Fruit fly (Drosophila melanogaster) whole organism, wandering third instar larva: ENCODE data around the gene Coq3.

ENCODE experiments used
- Abd-B ChIP-seq: fragments of >200 bp; optimal IDR thresholded peaks from 2 replicates; lab custom pipeline; 2017; ENCODE audit warnings: missing biosample characterization, missing genetic modification characterization
- CG32264 ChIP-seq: fragments of 200-800 bp; sonication (Bioruptor generic); optimal IDR thresholded peaks from 2 replicates; lab custom pipeline; 2016; ENCODE audit warnings: missing biosample characterization, missing genetic modification characterization
- CG9705 ChIP-seq: fragments of 200-800 bp; sonication (Bioruptor generic); optimal IDR thresholded peaks from 2 replicates; lab custom pipeline; 2018; ENCODE audit warnings: missing biosample characterization, mild to moderate bottlenecking, missing genetic modification characterization
- CrebA ChIP-seq: fragments of 200-800 bp; sonication (Bioruptor generic); optimal IDR thresholded peaks from 2 replicates; lab custom pipeline; 2016; ENCODE audit warnings: missing biosample characterization, mild to moderate bottlenecking, missing genetic modification characterization, borderline replicate concordance
- Dfd ChIP-seq: fragments of >200 bp; optimal IDR thresholded peaks from 2 replicates; lab custom pipeline; 2017; ENCODE audit warnings: missing biosample characterization, missing genetic modification characterization
- Dif ChIP-seq: fragments of 200-275, 200-300 bp; sonication (Bioruptor generic); optimal IDR thresholded peaks from 2 replicates; lab custom pipeline; 2018; ENCODE audit warnings: missing biosample characterization, missing genetic modification characterization; ENCODE audit not compliant: partially characterized antibody
- GATAd ChIP-seq: sonication (Bioruptor generic); optimal IDR thresholded peaks from 2 replicates; lab custom pipeline; 2016; ENCODE audit warnings: missing biosample characterization, missing genetic modification characterization
- HLH106 ChIP-seq: fragments of 200-800 bp; optimal IDR thresholded peaks from 3 replicates; lab custom pipeline; 2019; ENCODE audit warnings: missing biosample characterization, mild to moderate bottlenecking, missing genetic modification characterization, moderate library complexity
- Hnf4 ChIP-seq: fragments of 200-800 bp; sonication (Bioruptor generic); optimal IDR thresholded peaks from 2 replicates; lab custom pipeline; 2016; ENCODE audit warnings: missing biosample characterization, mild to moderate bottlenecking, missing genetic modification characterization
- Hr78 ChIP-seq: fragments of >200 bp; optimal IDR thresholded peaks from 2 replicates; lab custom pipeline; 2017; ENCODE audit warnings: missing biosample characterization, missing genetic modification characterization
- Hr83 ChIP-seq: fragments of 200-300 bp; sonication (Bioruptor generic); optimal IDR thresholded peaks from 2 replicates; lab custom pipeline; 2016; ENCODE audit warnings: missing biosample characterization, mild to moderate bottlenecking, missing genetic modification characterization, moderate library complexity; ENCODE audit not compliant: poor library complexity, severe bottlenecking
- Jra ChIP-seq: sonication (Bioruptor generic); optimal IDR thresholded peaks from 2 replicates; lab custom pipeline; 2016; ENCODE audit warnings: missing biosample characterization, missing genetic modification characterization
- Mio ChIP-seq: sonication (Bioruptor generic); optimal IDR thresholded peaks from 2 replicates; lab custom pipeline; 2016; ENCODE audit warnings: missing biosample characterization, missing genetic modification characterization
- Myc ChIP-seq: fragments of >200 bp; optimal IDR thresholded peaks from 2 replicates; lab custom pipeline; 2017
- N ChIP-seq: fragments of >200 bp; optimal IDR thresholded peaks from 2 replicates; lab custom pipeline; 2018; ENCODE audit warnings: missing biosample characterization, missing external identifiers, missing genetic modification characterization
- OdsH ChIP-seq: fragments of 200-800 bp; sonication (Bioruptor generic); optimal IDR thresholded peaks from 2 replicates; lab custom pipeline; 2016; ENCODE audit warnings: missing biosample characterization, mild to moderate bottlenecking, missing genetic modification characterization
- Rel ChIP-seq, 2 experiments: fragments of 200-800 bp; sonication (Bioruptor generic) in 1 of 2; optimal IDR thresholded peaks; 2 replicates in 1 of 2; 3 replicates in 1 of 2; lab custom pipeline; 2016 to 2019; ENCODE audit warnings: mild to moderate bottlenecking in 2 of 2, missing biosample characterization in 2 of 2, missing genetic modification characterization in 2 of 2, moderate library complexity in 1 of 2
- Sp1 ChIP-seq: fragments of 200-800 bp; sonication (Bioruptor generic); optimal IDR thresholded peaks from 3 replicates; lab custom pipeline; 2019; ENCODE audit warnings: missing biosample characterization, mild to moderate bottlenecking, missing genetic modification characterization, moderate library complexity
- Vsx2 ChIP-seq: fragments of 200-300, 225-300 bp; sonication (Bioruptor generic); optimal IDR thresholded peaks from 2 replicates; lab custom pipeline; 2018; ENCODE audit warnings: missing biosample characterization, missing genetic modification characterization; ENCODE audit not compliant: partially characterized antibody
- br ChIP-seq: fragments of 200-800 bp; sonication (Bioruptor generic); optimal IDR thresholded peaks from 2 replicates; lab custom pipeline; 2016; ENCODE audit warnings: missing biosample characterization, missing genetic modification characterization
- brk ChIP-seq: fragments of 200-800 bp; sonication (Bioruptor generic); optimal IDR thresholded peaks from 2 replicates; lab custom pipeline; 2016; ENCODE audit warnings: missing biosample characterization, mild to moderate bottlenecking, missing genetic modification characterization
- dl ChIP-seq, 2 experiments: fragments of 175-275, 200-275 bp in 1 of 2; fragments of 200-275 bp in 1 of 2; sonication (Bioruptor generic); optimal IDR thresholded peaks; lab custom pipeline; 2018; ENCODE audit warnings: mild to moderate bottlenecking in 2 of 2, missing biosample characterization in 2 of 2, missing genetic modification characterization in 2 of 2, moderate library complexity in 2 of 2; ENCODE audit not compliant: partially characterized antibody in 2 of 2, insufficient read depth in 1 of 2
- dmrt93B ChIP-seq: fragments of 200-800 bp; sonication (Bioruptor generic); optimal IDR thresholded peaks from 2 replicates; lab custom pipeline; 2018; ENCODE audit warnings: missing biosample characterization, mild to moderate bottlenecking, missing genetic modification characterization
- dsf ChIP-seq: sonication (Bioruptor generic); optimal IDR thresholded peaks from 2 replicates; lab custom pipeline; 2016; ENCODE audit warnings: missing biosample characterization, missing genetic modification characterization, borderline replicate concordance
- ey ChIP-seq: fragments of 200-800 bp; sonication (Bioruptor generic); optimal IDR thresholded peaks from 2 replicates; lab custom pipeline; 2016; ENCODE audit warnings: missing biosample characterization, missing genetic modification characterization
- foxo ChIP-seq, 2 experiments: fragments of 200-800 bp; sonication (Bioruptor generic); optimal IDR thresholded peaks; 2 replicates in 1 of 2; 3 replicates in 1 of 2; lab custom pipeline; 2016 to 2017; ENCODE audit warnings: missing biosample characterization in 2 of 2, missing genetic modification characterization in 2 of 2
- fru ChIP-seq: fragments of 200-800 bp; sonication (Bioruptor generic); optimal IDR thresholded peaks from 3 replicates; lab custom pipeline; 2016; ENCODE audit warnings: missing biosample characterization, mild to moderate bottlenecking, missing genetic modification characterization
- h ChIP-seq: fragments of 200-800 bp; sonication (Bioruptor generic); optimal IDR thresholded peaks from 3 replicates; lab custom pipeline; 2016; ENCODE audit warnings: missing biosample characterization, mild to moderate bottlenecking, missing genetic modification characterization
- jim ChIP-seq: fragments of 175-275, 200-325 bp; sonication (Bioruptor generic); optimal IDR thresholded peaks from 2 replicates; lab custom pipeline; 2016; ENCODE audit warnings: missing biosample characterization, mild to moderate bottlenecking, missing genetic modification characterization
- lola ChIP-seq: fragments of >200 bp; optimal IDR thresholded peaks from 2 replicates; lab custom pipeline; 2017; ENCODE audit warnings: missing biosample characterization, missing genetic modification characterization
- pan ChIP-seq: fragments of >200 bp; optimal IDR thresholded peaks from 2 replicates; lab custom pipeline; 2017
- psq ChIP-seq: fragments of 200-800 bp; sonication (Bioruptor generic); optimal IDR thresholded peaks from 3 replicates; lab custom pipeline; 2017; ENCODE audit warnings: missing biosample characterization, mild to moderate bottlenecking, missing genetic modification characterization, moderate library complexity
- rgr ChIP-seq: fragments of 200-800 bp; sonication (Bioruptor generic); optimal IDR thresholded peaks from 3 replicates; lab custom pipeline; 2016; ENCODE audit warnings: missing biosample characterization, mild to moderate bottlenecking, missing genetic modification characterization
- sage ChIP-seq: fragments of 200-800 bp; sonication (Bioruptor generic); optimal IDR thresholded peaks from 2 replicates; lab custom pipeline; 2016; ENCODE audit warnings: missing biosample characterization, mild to moderate bottlenecking, missing genetic modification characterization
- sv ChIP-seq: fragments of 200-800 bp; sonication (Bioruptor generic); optimal IDR thresholded peaks from 3 replicates; lab custom pipeline; 2016; ENCODE audit warnings: missing biosample characterization, missing genetic modification characterization
- tai ChIP-seq: sonication (Bioruptor generic); optimal IDR thresholded peaks from 2 replicates; lab custom pipeline; 2016; ENCODE audit warnings: missing biosample characterization, missing genetic modification characterization
- usp ChIP-seq: fragments of >200 bp; optimal IDR thresholded peaks from 2 replicates; lab custom pipeline; 2017; ENCODE audit warnings: missing biosample characterization, missing genetic modification characterization
- woc ChIP-seq: sonication (Bioruptor generic); optimal IDR thresholded peaks from 2 replicates; lab custom pipeline; 2016; ENCODE audit warnings: missing biosample characterization, mild to moderate bottlenecking, missing genetic modification characterization

Gene Coq3

DNA sequence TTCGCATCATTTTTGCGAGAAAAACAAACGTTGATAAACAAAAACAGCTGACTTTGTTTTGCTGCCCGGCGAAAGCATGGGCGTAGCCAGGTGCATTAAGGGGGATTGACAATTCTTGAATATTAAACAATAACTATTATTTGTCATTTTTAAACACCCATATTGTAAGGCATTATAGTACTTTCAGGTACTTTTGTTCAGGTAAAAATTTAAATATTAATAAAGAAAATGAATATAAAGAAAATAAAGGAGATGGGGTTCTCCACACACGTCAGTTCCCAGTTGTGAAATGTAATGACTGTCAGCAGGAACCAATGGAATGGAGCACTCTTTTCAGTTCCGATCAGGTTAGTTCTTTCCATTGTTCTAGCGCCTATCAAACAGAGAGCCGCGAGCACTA lies at the start of gene Coq3, which contains the start of gene Pld3:
TSS of gene Coq3 (minus strand) at position 58 of the 400 bp plus-strand sequence.
TSS of gene Pld3 (plus strand) at position 294 of the 400 bp plus-strand sequence.
- TF ChIP-seq pan (no peak), HLH106 (peak; percentile 96), Abd-B (GFP tag; lab: Kevin White, UChicago) (no peak), Vsx2 (GFP tag; lab: Kevin White, UChicago) (no peak), dl (GFP tag; optimal IDR thresholded peaks at IDR 0.05; lab: Kevin White, UChicago; ENCODE audit: insufficient read depth in 1 of 2, partially characterized antibody in 2 of 2) (no peak), Hr78 (no peak), foxo (GFP tag; optimal IDR thresholded peaks at IDR 0.05; lab: Kevin White, UChicago) (peak; percentile 81 to 98), Dfd (GFP tag; lab: Kevin White, UChicago) (no peak), dmrt93B (GFP tag; lab: Kevin White, UChicago) (peak; percentile 82), tai (GFP tag; lab: Kevin White, UChicago) (no peak), h (peak; percentile 96), usp (GFP tag; lab: Kevin White, UChicago) (no peak), sage (GFP tag; lab: Kevin White, UChicago) (no peak), Mio (GFP tag; lab: Kevin White, UChicago) (peak; percentile 72), Sp1 (GFP tag; lab: Kevin White, UChicago) (peak; percentile 95), rgr (peak; percentile 97), woc (peak; percentile 77), psq (GFP tag; lab: Kevin White, UChicago) (peak; percentile 93), OdsH (GFP tag; lab: Kevin White, UChicago) (peak; percentile 94), jim (GFP tag; lab: Kevin White, UChicago) (no peak), Jra (peak; percentile 92), CG9705 (GFP tag; lab: Kevin White, UChicago) (peak; percentile 91), GATAd (no peak), N (GFP tag; lab: Kevin White, UChicago) (no peak), Myc (lab: Kevin White, UChicago) (no peak), fru (GFP tag; lab: Kevin White, UChicago) (peak; percentile 94), br (GFP tag; lab: Kevin White, UChicago) (peak; percentile 93), sv (peak; percentile 79), Hr83 (GFP tag; lab: Kevin White, UChicago) (peak; percentile 85), lola (no peak), ey (GFP tag; lab: Kevin White, UChicago) (peak; percentile 94), dsf (GFP tag; lab: Kevin White, UChicago) (peak; percentile 89), CG32264 (peak; percentile 73), Dif (no peak), Rel (GFP tag; optimal IDR thresholded peaks at IDR 0.05; lab: Kevin White, UChicago) (no peak), Rel (tag; optimal IDR thresholded peaks at IDR 0.05; lab: Kevin White, UChicago) (peak; percentile 83), brk (GFP tag; lab: Kevin White, UChicago) (no peak), Hnf4 (GFP tag; lab: Kevin White, UChicago) (peak; percentile 97), CrebA (no peak)

DNA sequence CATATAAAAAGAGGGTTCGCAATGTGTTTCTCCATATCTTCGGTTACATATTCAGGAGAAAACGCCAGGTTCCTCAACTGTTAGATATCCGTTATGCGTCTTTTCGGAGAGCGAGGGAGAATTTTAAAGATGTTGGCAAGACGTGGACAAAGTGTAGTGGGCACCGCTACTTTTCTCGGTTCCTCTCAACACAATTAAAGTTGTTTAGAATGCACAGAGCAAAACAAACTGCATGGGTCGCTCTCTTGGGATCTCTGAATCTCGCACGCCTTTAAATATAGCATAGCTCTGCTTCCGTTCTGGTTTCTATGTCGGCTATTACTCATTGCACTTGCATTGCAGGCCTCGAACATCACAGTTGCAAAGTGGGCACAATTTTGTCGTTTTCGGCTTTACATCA lies 47.8 kb upstream of the Coq3 start, which contains the start of gene clumsy:
TSS of gene clumsy (plus strand) at position 301 of the 400 bp plus-strand sequence.
- TF ChIP-seq tai (GFP tag; lab: Kevin White, UChicago), result no peak
- no peak for TF ChIP-seq usp (GFP tag; lab: Kevin White, UChicago)
- no peak for TF ChIP-seq lola

DNA sequence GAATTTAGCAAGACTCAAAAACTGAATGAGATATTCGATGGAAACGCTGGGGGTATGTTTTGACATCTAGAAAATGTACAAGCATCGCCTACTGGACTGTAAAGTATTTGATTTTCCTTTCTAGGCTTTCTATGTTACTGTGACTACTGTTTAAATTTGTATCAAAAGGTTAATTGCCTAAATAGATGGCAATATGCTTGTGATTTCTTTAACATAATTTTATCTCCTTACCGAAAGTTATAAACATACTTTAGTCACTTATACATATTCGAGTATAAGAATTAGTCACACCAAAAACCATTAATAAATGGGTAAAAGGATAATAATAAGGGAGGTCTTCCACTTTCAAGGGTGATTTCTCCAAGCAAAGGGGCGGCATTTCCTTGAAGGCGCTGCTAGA lies 44.3 kb upstream of the Coq3 start, which contains the start of gene CG31988:
TSS of gene CG31988 (minus strand) at position 101 of the 400 bp plus-strand sequence.
- TF ChIP-seq CrebA, result no peak
- TF ChIP-seq Mio (GFP tag; lab: Kevin White, UChicago), result no peak
- no peak for TF ChIP-seq Dif
- TF ChIP-seq dsf (GFP tag; lab: Kevin White, UChicago), result no peak
- TF ChIP-seq usp (GFP tag; lab: Kevin White, UChicago), result no peak
- TF ChIP-seq ey (GFP tag; lab: Kevin White, UChicago), result no peak
- no peak for TF ChIP-seq HLH106
- no peak for TF ChIP-seq lola
- no peak for TF ChIP-seq Dfd (GFP tag; lab: Kevin White, UChicago)
- no peak for TF ChIP-seq sage (GFP tag; lab: Kevin White, UChicago)
